ENCODE assay signal across 1 fruit fly cellular context in the genomic region with DNA sequence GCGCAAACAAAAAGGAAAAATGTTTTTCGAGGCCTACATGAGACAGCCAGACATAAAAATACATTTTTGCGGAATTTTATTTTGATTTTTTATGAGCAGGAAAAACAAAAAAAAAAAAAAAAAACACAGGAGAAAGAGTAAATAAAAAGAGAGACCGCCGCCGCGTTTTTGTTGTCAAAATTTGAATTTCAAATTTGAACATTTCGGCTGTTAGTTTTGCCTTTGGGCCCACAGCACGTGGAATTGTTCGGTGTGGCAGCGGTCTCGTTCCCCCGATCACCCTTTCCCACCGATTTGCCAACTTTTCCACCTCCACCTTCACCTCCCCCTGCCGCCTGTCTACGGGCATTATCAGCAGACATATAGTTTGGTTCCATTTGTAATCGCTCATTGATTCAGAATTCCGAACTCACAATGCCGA.
TF ChIP-seq lines count a peak whose summit lies in the region.

No protein-coding gene starts in this region.

TF ChIP-seq in whole organism, embryonic, 481 proteins besides CTCF, POLR2A, EP300 and RAD21 (continued from another document):
- TF ChIP-seq CG16863 (GFP tag; optimal IDR thresholded peaks at IDR 0.05; lab: Kevin White, UChicago), result no peak
- TF ChIP-seq ERR (GFP tag; optimal IDR thresholded peaks at IDR 0.05; lab: Kevin White, UChicago), result no peak
- TF ChIP-seq CG1603 (tag; optimal IDR thresholded peaks at IDR 0.05; lab: Kevin White, UChicago), result no peak
- TF ChIP-seq Hr78 (GFP tag; optimal IDR thresholded peaks at IDR 0.05; lab: Kevin White, UChicago), result no peak
- no peak for TF ChIP-seq Lim3 (GFP tag; IDR thresholded peaks at IDR 0.05; lab: Robert Waterston, UW)
- TF ChIP-seq dmrt11E (tag; optimal IDR thresholded peaks at IDR 0.05; lab: Kevin White, UChicago), result no peak
- TF ChIP-seq HmgD (GFP tag; optimal IDR thresholded peaks at IDR 0.05; lab: Kevin White, UChicago), result no peak
- TF ChIP-seq GATAe (GFP tag; conservative IDR thresholded peaks at IDR 0.05; lab: Robert Waterston, UW), result peak; percentile 60; the same call in 1 of the 2 replicates
- no peak for TF ChIP-seq CG15479 (GFP tag; optimal IDR thresholded peaks at IDR 0.05; lab: Kevin White, UChicago)
- no peak for TF ChIP-seq kay (GFP tag; optimal IDR thresholded peaks at IDR 0.05; lab: Kevin White, UChicago)
- TF ChIP-seq Drgx (GFP tag; IDR thresholded peaks at IDR 0.05; lab: Robert Waterston, UW), result peak; percentile 31; the same call in 1 of the 2 replicates
- TF ChIP-seq E2f2 (GFP tag; IDR thresholded peaks at IDR 0.05; lab: Robert Waterston, UW), result 0 out of 2 replicates have a peak, but pooled peaks have one; percentile 17
- TF ChIP-seq sima (GFP tag; optimal IDR thresholded peaks at IDR 0.05; lab: Kevin White, UChicago), result no peak
TF ChIP-seq in whole organism, embryonic: peak in this region for 25.
